Fruit fly (Drosophila melanogaster) whole organism, pupa: ENCODE data around the gene CG7728.

Experiments used
- CG10348 ChIP-seq: fragments of 200-800 bp; sonication (Bioruptor generic); IDR thresholded peaks from 2 replicates; pipeline ENCODE4 v1.3.6; 2022; ENCODE audit warnings: missing biosample characterization, missing genetic modification characterization
- CG12605 ChIP-seq: fragments of 200-800 bp; sonication (Bioruptor generic); IDR thresholded peaks from 2 replicates; pipeline ENCODE4 v1.3.6; 2022; ENCODE audit warnings: missing biosample characterization, missing genetic modification characterization
- CG13204 ChIP-seq: fragments of 200-800 bp; sonication (Bioruptor generic); optimal IDR thresholded peaks from 2 replicates; lab custom pipeline; 2018; ENCODE audit warnings: missing biosample characterization, mild to moderate bottlenecking, missing genetic modification characterization, moderate library complexity
- CG14655 ChIP-seq: fragments of 200-800 bp; sonication (Bioruptor generic); optimal IDR thresholded peaks from 3 replicates; lab custom pipeline; 2017; ENCODE audit warnings: mild to moderate bottlenecking, missing biosample characterization, missing genetic modification reagents, missing genetic modification characterization
- CG15710 ChIP-seq: fragments of 200-800 bp; sonication (Bioruptor generic); optimal IDR thresholded peaks from 2 replicates; lab custom pipeline; 2018; ENCODE audit warnings: missing biosample characterization, mild to moderate bottlenecking, missing genetic modification characterization, moderate library complexity
- CG17806 ChIP-seq: fragments of 200-800 bp; sonication (Bioruptor generic); optimal IDR thresholded peaks from 2 replicates; lab custom pipeline; 2018; ENCODE audit warnings: missing biosample characterization, mild to moderate bottlenecking, missing genetic modification characterization, moderate library complexity
- CG32121 ChIP-seq: fragments of 200-800 bp; sonication (Bioruptor generic); IDR thresholded peaks from 2 replicates; pipeline ENCODE4 v1.3.6; 2022; ENCODE audit warnings: missing biosample characterization, missing genetic modification characterization
- CG34367 ChIP-seq: fragments of 200-800 bp; sonication (Bioruptor generic); optimal IDR thresholded peaks from 2 replicates; lab custom pipeline; 2018; ENCODE audit warnings: missing biosample characterization, mild to moderate bottlenecking, missing genetic modification characterization
- CG4496 ChIP-seq: fragments of 200-800 bp; sonication (Bioruptor generic); IDR thresholded peaks from 3 replicates; pipeline ENCODE4 v1.3.6; 2022; ENCODE audit warnings: missing biosample characterization, missing genetic modification characterization
- CG8159 ChIP-seq: fragments of 200-800 bp; sonication (Bioruptor generic); optimal IDR thresholded peaks from 3 replicates; lab custom pipeline; 2018; ENCODE audit warnings: missing biosample characterization, mild to moderate bottlenecking, missing genetic modification characterization, moderate library complexity
- CG8301 ChIP-seq: fragments of 200-800 bp; sonication (Bioruptor generic); optimal IDR thresholded peaks from 2 replicates; lab custom pipeline; 2018; ENCODE audit warnings: missing biosample characterization, mild to moderate bottlenecking, missing genetic modification characterization
- CG9948 ChIP-seq: fragments of 200-800 bp; sonication (Bioruptor generic); optimal IDR thresholded peaks from 2 replicates; lab custom pipeline; 2018; ENCODE audit warnings: missing biosample characterization, mild to moderate bottlenecking, missing genetic modification characterization, moderate library complexity
- D1 ChIP-seq: fragments of 200-800 bp; sonication (Bioruptor generic); optimal IDR thresholded peaks from 2 replicates; lab custom pipeline; 2018; ENCODE audit warnings: missing biosample characterization, mild to moderate bottlenecking, missing genetic modification characterization, moderate library complexity
- EcR ChIP-seq: fragments of 200-800 bp; sonication (Bioruptor generic); optimal IDR thresholded peaks from 3 replicates; lab custom pipeline; 2019; ENCODE audit warnings: missing biosample characterization, missing genetic modification characterization, mild to moderate bottlenecking, moderate library complexity, missing genetic modification reagents
- Ets98B ChIP-seq: fragments of 200-800 bp; sonication (Bioruptor generic); IDR thresholded peaks from 2 replicates; pipeline ENCODE4 v1.3.6; 2022; ENCODE audit warnings: missing biosample characterization, missing genetic modification characterization
- Pif1A ChIP-seq: fragments of 200-800 bp; sonication (Bioruptor generic); optimal IDR thresholded peaks from 3 replicates; lab custom pipeline; 2016; ENCODE audit warnings: missing biosample characterization, missing genetic modification characterization
- Pif1B ChIP-seq: fragments of 200-800 bp; sonication (Bioruptor generic); optimal IDR thresholded peaks from 3 replicates; lab custom pipeline; 2016; ENCODE audit warnings: missing biosample characterization, missing genetic modification characterization
- Snoo ChIP-seq: fragments of 200-800 bp; sonication (Bioruptor generic); optimal IDR thresholded peaks from 3 replicates; lab custom pipeline; 2017; ENCODE audit warnings: missing biosample characterization, mild to moderate bottlenecking, missing genetic modification characterization, inconsistent platforms
- fd96Ca ChIP-seq: fragments of 200-800 bp; sonication (Bioruptor generic); IDR thresholded peaks from 3 replicates; pipeline ENCODE4 v1.3.6; 2022; ENCODE audit warnings: missing biosample characterization, missing genetic modification characterization
- gl ChIP-seq: fragments of 200-800 bp; sonication (Bioruptor generic); optimal IDR thresholded peaks from 2 replicates; lab custom pipeline; 2018; ENCODE audit warnings: missing biosample characterization, mild to moderate bottlenecking, missing genetic modification characterization
- rn ChIP-seq: fragments of 200-800 bp; sonication (Bioruptor generic); IDR thresholded peaks from 2 replicates; pipeline ENCODE4 v1.3.6; 2022; ENCODE audit warnings: missing biosample characterization, missing genetic modification characterization

Gene CG7728

DNA sequence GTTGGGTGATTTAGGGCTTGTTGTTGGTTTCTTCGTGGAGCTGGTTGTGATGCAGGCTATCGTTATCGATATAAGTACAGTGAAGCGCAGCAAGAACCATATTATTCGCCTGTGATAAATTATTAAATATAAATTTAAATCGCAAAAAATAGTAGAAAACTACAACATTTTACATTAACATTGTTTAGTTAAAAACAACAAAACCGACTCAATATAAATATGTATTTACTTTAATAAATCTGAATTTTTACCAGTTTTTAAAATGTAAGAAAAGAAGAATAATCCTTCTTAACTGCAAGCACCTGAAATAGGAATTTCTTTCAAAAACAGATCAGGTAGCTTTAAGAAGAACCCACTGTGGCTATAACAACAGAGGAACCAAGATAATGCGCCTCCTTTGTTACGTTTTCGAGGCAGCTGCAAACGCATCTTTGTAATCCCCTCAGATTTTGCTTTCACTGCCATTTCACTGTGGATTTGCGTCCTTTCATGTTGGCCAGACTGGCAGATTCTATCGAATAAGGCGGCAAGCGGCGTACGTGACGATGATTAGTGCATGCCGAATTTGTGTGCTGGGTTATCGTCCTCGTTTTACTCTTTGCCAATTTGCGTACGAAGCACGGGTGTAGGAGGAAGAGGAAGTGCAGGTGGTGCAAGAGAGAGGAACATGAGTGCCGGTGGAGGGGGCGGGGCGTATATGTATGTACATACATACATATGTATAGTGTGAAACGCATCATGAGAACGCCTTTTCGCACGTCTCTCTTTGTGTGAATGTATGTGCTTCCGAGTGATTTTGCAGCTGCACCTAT, 5.6 kb upstream of the CG7728 start:
- peak; percentile 24 for TF ChIP-seq CG15710 (tag; lab: Kevin White, UChicago)
- peak; percentile 49 for TF ChIP-seq CG8159 (tag; lab: Kevin White, UChicago)
- peak; percentile 23 for TF ChIP-seq CG9948
- no peak for TF ChIP-seq Pif1A
- TF ChIP-seq CG17806 (tag; lab: Kevin White, UChicago), result no peak
- TF ChIP-seq D1 (tag; lab: Kevin White, UChicago), result no peak
- no peak for TF ChIP-seq CG12605
- TF ChIP-seq CG32121, result peak; percentile 56
- TF ChIP-seq EcR (GFP tag; lab: Kevin White, UChicago), result peak; percentile 57
- no peak for TF ChIP-seq gl (tag; lab: Kevin White, UChicago)
- TF ChIP-seq fd96Ca (GFP tag; lab: Robert Waterston, UW), result peak; percentile 57; the same call in 2 of the 3 replicates
- TF ChIP-seq CG4496 (GFP tag; lab: Robert Waterston, UW), result no peak; the same call in 2 of the 3 replicates
- TF ChIP-seq CG13204 (GFP tag; lab: Kevin White, UChicago), result peak; percentile 38
- no peak for TF ChIP-seq CG34367 (tag; lab: Kevin White, UChicago)
- TF ChIP-seq Snoo (tag; lab: Kevin White, UChicago), result peak; percentile 50
- TF ChIP-seq Pif1B (GFP tag; lab: Kevin White, UChicago), result no peak
- no peak for TF ChIP-seq CG8301 (tag; lab: Kevin White, UChicago)
- no peak for TF ChIP-seq rn (GFP tag; lab: Robert Waterston, UW)
- peak; percentile 35 for TF ChIP-seq CG14655 (GFP tag; lab: Kevin White, UChicago)
- TF ChIP-seq Ets98B (GFP tag; lab: Robert Waterston, UW), result no peak; the same call in none of the 2 replicates
- TF ChIP-seq CG10348, result no peak

DNA sequence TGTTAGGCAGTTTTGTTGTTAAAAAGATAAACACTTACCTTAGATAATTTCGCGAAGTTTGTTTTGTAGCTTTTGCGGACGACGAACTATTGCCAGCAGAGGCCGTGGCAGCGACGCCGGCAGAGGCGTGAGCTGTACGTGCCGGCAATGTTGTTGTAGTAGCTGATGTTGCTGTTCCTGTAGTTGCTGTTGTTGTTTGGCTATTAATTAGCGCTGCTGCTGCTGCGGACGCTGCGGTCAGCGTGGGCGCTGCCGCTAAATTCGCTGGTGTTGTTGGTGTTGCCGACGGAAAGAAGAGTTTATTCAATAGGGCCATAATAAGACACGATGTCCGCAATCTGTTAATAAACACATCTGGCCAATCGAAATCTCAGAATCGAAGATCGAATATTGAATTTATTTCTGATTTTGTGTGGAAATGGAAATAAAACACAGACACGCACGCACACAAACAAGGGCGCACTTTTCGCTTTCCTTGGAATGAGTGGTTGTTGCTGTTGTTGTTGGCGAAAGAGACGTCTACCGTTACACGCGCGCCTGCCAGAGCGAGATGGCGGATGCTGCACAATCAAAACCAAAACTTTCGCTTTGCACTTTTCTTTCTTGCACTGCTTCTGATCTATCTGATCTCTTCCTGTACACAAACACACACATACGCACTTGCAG, 4.9 kb upstream of the CG7728 start:
- no peak for TF ChIP-seq Ets98B (GFP tag; lab: Robert Waterston, UW)
- no peak for TF ChIP-seq gl (tag; lab: Kevin White, UChicago)
- no peak for TF ChIP-seq fd96Ca (GFP tag; lab: Robert Waterston, UW)
- peak; percentile 31; the same call in 1 of the 3 replicates for TF ChIP-seq CG4496 (GFP tag; lab: Robert Waterston, UW)
- no peak for TF ChIP-seq Pif1B (GFP tag; lab: Kevin White, UChicago)
- TF ChIP-seq rn (GFP tag; lab: Robert Waterston, UW), result no peak
- no peak for TF ChIP-seq CG34367 (tag; lab: Kevin White, UChicago)
- TF ChIP-seq CG8301 (tag; lab: Kevin White, UChicago), result peak; percentile 37
- TF ChIP-seq CG32121, result 0 out of 2 replicates have a peak, but pooled peaks have one; percentile 10
- TF ChIP-seq CG13204 (GFP tag; lab: Kevin White, UChicago), result peak; percentile 61
- TF ChIP-seq CG9948, result no peak
- no peak for TF ChIP-seq EcR (GFP tag; lab: Kevin White, UChicago)
- no peak for TF ChIP-seq Pif1A
- TF ChIP-seq CG14655 (GFP tag; lab: Kevin White, UChicago), result peak; percentile 51
- TF ChIP-seq CG12605, result no peak
- TF ChIP-seq CG17806 (tag; lab: Kevin White, UChicago), result no peak
- no peak for TF ChIP-seq CG8159 (tag; lab: Kevin White, UChicago)
- TF ChIP-seq CG15710 (tag; lab: Kevin White, UChicago), result no peak
- no peak for TF ChIP-seq Snoo (tag; lab: Kevin White, UChicago)
- no peak for TF ChIP-seq D1 (tag; lab: Kevin White, UChicago)
- no peak for TF ChIP-seq CG10348
- TF ChIP-seq, all 21 proteins: peak for 5

DNA sequence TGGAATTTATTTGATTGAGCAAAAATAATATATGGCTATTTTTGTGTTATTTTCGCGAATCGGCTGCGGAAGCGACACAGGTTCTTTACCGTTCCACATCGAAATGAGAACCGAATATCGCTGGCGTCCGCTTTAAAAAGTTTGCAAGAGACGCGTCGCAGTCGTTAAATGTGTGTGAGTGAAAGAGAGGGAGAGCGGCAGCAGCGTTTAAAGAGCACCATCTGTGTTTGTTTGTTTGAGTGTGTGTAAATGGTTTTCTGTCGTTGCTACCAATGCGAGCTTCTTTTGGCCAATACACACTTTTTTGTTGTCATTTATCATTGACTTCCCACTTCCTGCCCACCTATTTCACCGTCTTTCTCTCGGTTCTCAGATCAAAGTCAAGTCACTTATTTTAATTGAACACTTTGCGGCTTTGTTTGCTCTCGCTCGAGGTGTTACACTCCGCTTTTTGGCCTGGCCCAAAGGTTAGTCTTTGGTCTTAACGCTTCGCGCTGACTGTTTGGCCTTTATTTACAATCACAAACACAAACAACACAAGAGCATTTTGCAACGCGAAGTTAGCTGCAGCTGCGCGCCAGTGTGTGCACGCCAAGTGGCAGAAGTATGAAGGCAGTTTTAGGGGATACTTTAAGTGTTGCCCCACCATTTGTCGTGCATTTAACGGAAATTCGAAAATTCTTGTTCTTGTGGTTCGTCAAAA, 4.2 kb upstream of the CG7728 start, which contains the start of gene CG3764:
Gene CG3764 (minus strand): TSS at position 549 of the 703 bp plus-strand sequence.
- TF ChIP-seq CG32121 (0 out of 2 replicates have a peak, but pooled peaks have one; percentile 8), EcR (GFP tag; lab: Kevin White, UChicago) (peak; percentile 53), fd96Ca (GFP tag; lab: Robert Waterston, UW) (no peak), Ets98B (GFP tag; lab: Robert Waterston, UW) (peak; percentile 29; the same call in 1 of the 2 replicates), rn (GFP tag; lab: Robert Waterston, UW) (no peak), CG34367 (tag; lab: Kevin White, UChicago) (peak; percentile 47), CG13204 (GFP tag; lab: Kevin White, UChicago) (peak; percentile 50), gl (tag; lab: Kevin White, UChicago) (peak; percentile 46), Pif1B (GFP tag; lab: Kevin White, UChicago) (no peak), CG17806 (tag; lab: Kevin White, UChicago) (peak; percentile 24), CG8301 (tag; lab: Kevin White, UChicago) (no peak), CG8159 (tag; lab: Kevin White, UChicago) (peak; percentile 49), CG15710 (tag; lab: Kevin White, UChicago) (peak; percentile 59), CG14655 (GFP tag; lab: Kevin White, UChicago) (no peak), CG9948 (no peak), D1 (tag; lab: Kevin White, UChicago) (no peak), Snoo (tag; lab: Kevin White, UChicago) (peak; percentile 69), CG4496 (GFP tag; lab: Robert Waterston, UW) (peak; percentile 36; the same call in 1 of the 3 replicates), Pif1A (peak; percentile 53), CG12605 (0 out of 2 replicates have a peak, but pooled peaks have one; percentile 7), CG10348 (no peak)

DNA sequence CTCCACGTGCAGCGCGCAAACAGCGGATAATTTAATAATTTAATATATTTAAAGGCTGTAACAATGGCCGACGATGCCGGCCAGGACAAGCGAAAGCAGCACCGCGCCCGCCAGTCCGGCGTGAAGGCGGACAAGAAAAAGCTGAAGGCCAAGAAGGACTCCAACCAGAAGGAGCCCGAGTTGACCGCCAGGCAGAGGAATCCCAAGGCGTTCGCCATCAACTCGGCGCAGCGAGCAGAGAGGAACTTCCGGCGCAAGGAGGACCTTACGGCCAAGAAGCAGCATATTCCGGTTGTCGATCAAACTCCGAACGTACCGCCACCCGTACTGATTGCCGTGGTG, 211 bp downstream of the CG7728 start:
- TF ChIP-seq CG14655 (GFP tag; lab: Kevin White, UChicago) (no peak), CG10348 (no peak), CG8301 (tag; lab: Kevin White, UChicago) (no peak)
- TF ChIP-seq, all 21 proteins: peak for 0
